Worm (Caenorhabditis elegans): ENCODE data around the gene T04F3.3.
A peak's percentile ranks its signal among the peaks of the same experiment; 100 is the strongest.

Gene T04F3.3

ce11 chrV:11736896-11737295 is 21.8 kb upstream of the T04F3.3 start, which contains the start of gene spe-42:
Gene spe-42 (minus strand): TSS chrV:11736996.
- TF ChIP-seq nhr-237 (tag; optimal IDR thresholded peaks at IDR 0.05) (no peak), ctbp-1 (GFP tag; IDR thresholded peaks at IDR 0.05) (no peak), dmd-9 (GFP tag; IDR thresholded peaks at IDR 0.05) (no peak), snpc-1.2 (GFP tag; IDR thresholded peaks at IDR 0.05) (no peak), lim-7 (GFP tag; IDR thresholded peaks at IDR 0.05) (no peak), spr-3 (GFP tag; optimal IDR thresholded peaks at IDR 0.05) (no peak), ceh-32 (tag; optimal IDR thresholded peaks at IDR 0.05; ENCODE audit: poor library complexity) (no peak), jun-1 (tag; optimal IDR thresholded peaks at IDR 0.05) (no peak), daf-8 (GFP tag; IDR thresholded peaks at IDR 0.05) (no peak), lin-1 (GFP tag; IDR thresholded peaks at IDR 0.05) (no peak), unc-39 (tag; optimal IDR thresholded peaks at IDR 0.05) (no peak), mep-1 (tag; optimal IDR thresholded peaks at IDR 0.05) (no peak), F26F4.8 (GFP tag; conservative IDR thresholded peaks at IDR 0.05) (no peak), nhr-10 (tag; optimal IDR thresholded peaks at IDR 0.05) (no peak), dpl-1 (GFP tag; optimal IDR thresholded peaks at IDR 0.05) (no peak), egl-43 (GFP tag; IDR thresholded peaks at IDR 0.05) (no peak), vab-7 (GFP tag; IDR thresholded peaks at IDR 0.05) (no peak), Y105C5A.15 (GFP tag; IDR thresholded peaks at IDR 0.05) (no peak), nhr-41 (GFP tag; IDR thresholded peaks at IDR 0.05) (no peak), lin-38 (GFP tag; IDR thresholded peaks at IDR 0.05) (no peak)

- TF ChIP-seq F44E2.7 (GFP tag; IDR thresholded peaks at IDR 0.05) (no peak), hmg-1.1 (GFP tag; IDR thresholded peaks at IDR 0.05) (no peak), Y48G9A.11 (GFP tag; IDR thresholded peaks at IDR 0.05) (no peak)
Observed at ce11 chrV:11737333-11737732, 21.4 kb upstream of the T04F3.3 start.

ce11 chrV:11739820-11740219 is 18.9 kb upstream of the T04F3.3 start, which contains the start of gene T04F3.1:
Gene T04F3.1 (plus strand): TSS chrV:11740065.
- TF ChIP-seq aha-1 (tag) (peak; percentile 57), mxl-3 (GFP tag; optimal IDR thresholded peaks at IDR 0.05) (peak; percentile 58), hlh-11 (tag; optimal IDR thresholded peaks at IDR 0.05) (peak; percentile 36), egl-43 (GFP tag; IDR thresholded peaks at IDR 0.05) (no peak), hlh-30 (tag; optimal IDR thresholded peaks at IDR 0.05; ENCODE audit: insufficient read depth) (peak; percentile 0), lin-39 (tag; optimal IDR thresholded peaks at IDR 0.05) (no peak), nhr-28 (tag; optimal IDR thresholded peaks at IDR 0.05) (peak; percentile 75), attf-4 (tag; optimal IDR thresholded peaks at IDR 0.05) (no peak), snpc-1.2 (GFP tag; IDR thresholded peaks at IDR 0.05) (no peak), ama-1 (optimal IDR thresholded peaks at IDR 0.05) (no peak), ctbp-1 (GFP tag; IDR thresholded peaks at IDR 0.05) (no peak), D1046.2 (GFP tag; IDR thresholded peaks at IDR 0.05) (no peak), nhr-48 (tag; optimal IDR thresholded peaks at IDR 0.05) (peak; percentile 55), mdl-1 (tag; optimal IDR thresholded peaks at IDR 0.05) (peak in 1 of 2 experiments; percentile 60), unc-62 (GFP tag; optimal IDR thresholded peaks at IDR 0.05 in 1 of 2) (no peak), unc-62 (tag; optimal IDR thresholded peaks at IDR 0.05) (no peak), lin-15B (tag; optimal IDR thresholded peaks at IDR 0.05) (no peak), nhr-11 (tag; optimal IDR thresholded peaks at IDR 0.05) (no peak)

- TF ChIP-seq ceh-32 (tag; optimal IDR thresholded peaks at IDR 0.05; ENCODE audit: poor library complexity) (no peak), aha-1 (tag) (peak; percentile 32), lim-7 (GFP tag; IDR thresholded peaks at IDR 0.05) (no peak)
Observed at ce11 chrV:11741078-11741477, 17.7 kb upstream of the T04F3.3 start.
